Fruit fly (Drosophila melanogaster) whole organism, embryonic: Measurements from ENCODE around the gene Gcn5.
A peak's percentile ranks its signal among the peaks of the same experiment; 100 is the strongest.

Experiments used
- Adf1 ChIP-seq: fragments of 200-800 bp; sonication (Bioruptor generic); IDR thresholded peaks from 2 replicates; pipeline ENCODE4 v1.3.6; 2022; ENCODE audit warnings: missing biosample characterization, missing genetic modification characterization
- Antp ChIP-seq: fragments of 200-800 bp; sonication (Bioruptor generic); optimal IDR thresholded peaks from 3 replicates; lab custom pipeline; 2016; ENCODE audit warnings: missing biosample characterization, missing genetic modification characterization
- CG10654 ChIP-seq: fragments of 200-800 bp; sonication (Bioruptor generic); optimal IDR thresholded peaks from 2 replicates; lab custom pipeline; 2016; ENCODE audit warnings: missing biosample characterization, missing genetic modification characterization
- CG11093 ChIP-seq: fragments of 200-800 bp; sonication (Bioruptor generic); IDR thresholded peaks from 3 replicates; pipeline ENCODE4 v1.3.6; 2022; ENCODE audit warnings: missing biosample characterization, missing genetic modification characterization
- CG11456 ChIP-seq: fragments of 200-800 bp; sonication (Bioruptor generic); IDR thresholded peaks from 3 replicates; pipeline ENCODE4 v1.3.6; 2022; ENCODE audit warnings: missing biosample characterization, missing genetic modification characterization
- CG11504 ChIP-seq: fragments of 200-800 bp; sonication (Bioruptor generic); optimal IDR thresholded peaks from 3 replicates; lab custom pipeline; 2019; ENCODE audit warnings: missing biosample characterization, mild to moderate bottlenecking, missing genetic modification characterization, moderate library complexity
- CG11696 ChIP-seq: fragments of 200-800 bp; sonication (Bioruptor generic); IDR thresholded peaks from 2 replicates; pipeline ENCODE4 v1.3.6; 2022; ENCODE audit warnings: missing biosample characterization, missing genetic modification characterization
- CG12219 ChIP-seq: fragments of 200-800 bp; sonication (Bioruptor generic); optimal IDR thresholded peaks from 3 replicates; lab custom pipeline; 2018; ENCODE audit warnings: missing biosample characterization, mild to moderate bottlenecking, missing genetic modification characterization
- CG13624 ChIP-seq: fragments of 200-800 bp; sonication (Bioruptor generic); optimal IDR thresholded peaks from 2 replicates; lab custom pipeline; 2016; ENCODE audit warnings: missing biosample characterization, missing genetic modification characterization
- CG13894 ChIP-seq: fragments of 200-800 bp; sonication (Bioruptor generic); optimal IDR thresholded peaks from 3 replicates; lab custom pipeline; 2018; ENCODE audit warnings: missing biosample characterization, mild to moderate bottlenecking, missing genetic modification characterization, moderate library complexity
- CG15601 ChIP-seq: fragments of 200-800 bp; sonication (Bioruptor generic); optimal IDR thresholded peaks from 3 replicates; lab custom pipeline; 2019; ENCODE audit warnings: missing biosample characterization, mild to moderate bottlenecking, missing genetic modification characterization, moderate library complexity
- CG16813 ChIP-seq: fragments of 200-800 bp; sonication (Bioruptor generic); IDR thresholded peaks from 3 replicates; pipeline ENCODE4 v1.3.6; 2022; ENCODE audit warnings: missing biosample characterization, missing genetic modification characterization; ENCODE audit not compliant: partially characterized antibody
- CG17328 ChIP-seq: fragments of 200-800 bp; sonication (Bioruptor generic); IDR thresholded peaks from 2 replicates; pipeline ENCODE4 v1.3.6; 2022; ENCODE audit warnings: missing biosample characterization, missing genetic modification characterization
- CG17568 ChIP-seq: fragments of 200-800 bp; sonication (Bioruptor generic); optimal IDR thresholded peaks from 2 replicates; lab custom pipeline; 2018; ENCODE audit warnings: missing biosample characterization, mild to moderate bottlenecking, missing genetic modification characterization, moderate library complexity
- CG1792 ChIP-seq: fragments of 200-800 bp; sonication (Bioruptor generic); optimal IDR thresholded peaks from 2 replicates; lab custom pipeline; 2016; ENCODE audit warnings: missing biosample characterization, missing genetic modification characterization
- CG2120 ChIP-seq: fragments of 200-800 bp; sonication (Bioruptor generic); optimal IDR thresholded peaks from 3 replicates; lab custom pipeline; 2016; ENCODE audit warnings: missing biosample characterization, missing genetic modification characterization
- CG2199 ChIP-seq: fragments of 200-800 bp; sonication (Bioruptor generic); IDR thresholded peaks from 3 replicates; pipeline ENCODE4 v1.3.6; 2022; ENCODE audit warnings: missing biosample characterization, missing genetic modification characterization
- CG3065 ChIP-seq: fragments of 200-800 bp; sonication (Bioruptor generic); optimal IDR thresholded peaks from 2 replicates; lab custom pipeline; 2016; ENCODE audit warnings: missing biosample characterization, missing genetic modification characterization
- CG32532 ChIP-seq: fragments of 200-800 bp; sonication (Bioruptor generic); IDR thresholded peaks from 2 replicates; pipeline ENCODE4 v1.3.6; 2022; ENCODE audit warnings: missing biosample characterization, missing genetic modification characterization
- CG5180 ChIP-seq: fragments of 200-800 bp; sonication (Bioruptor generic); optimal IDR thresholded peaks from 3 replicates; lab custom pipeline; 2017; ENCODE audit warnings: missing biosample characterization, missing genetic modification characterization, mild to moderate bottlenecking, moderate library complexity, missing genetic modification reagents
- CG6854 ChIP-seq: fragments of 200-800 bp; sonication (Bioruptor generic); optimal IDR thresholded peaks from 3 replicates; lab custom pipeline; 2017; ENCODE audit warnings: missing biosample characterization, mild to moderate bottlenecking, missing genetic modification characterization
- CG9437 ChIP-seq: fragments of 200-800 bp; sonication (Bioruptor generic); optimal IDR thresholded peaks from 2 replicates; lab custom pipeline; 2018; ENCODE audit warnings: missing biosample characterization, mild to moderate bottlenecking, missing genetic modification characterization
- D19A ChIP-seq: fragments of 200-800 bp; optimal IDR thresholded peaks from 3 replicates; lab custom pipeline; 2019; ENCODE audit warnings: missing biosample characterization, mild to moderate bottlenecking, missing genetic modification characterization, moderate library complexity
- D19B ChIP-seq: fragments of 200-800 bp; sonication (Bioruptor generic); optimal IDR thresholded peaks from 2 replicates; lab custom pipeline; 2017; ENCODE audit warnings: missing biosample characterization, mild to moderate bottlenecking, missing genetic modification characterization
- Deaf1 ChIP-seq: fragments of 200-800 bp; optimal IDR thresholded peaks from 3 replicates; lab custom pipeline; 2019; ENCODE audit warnings: missing biosample characterization, mild to moderate bottlenecking, missing genetic modification characterization, moderate library complexity
- Doc2 ChIP-seq: fragments of 200-800 bp; sonication (Bioruptor generic); IDR thresholded peaks from 2 replicates; pipeline ENCODE4 v1.3.6; 2022; ENCODE audit warnings: missing biosample characterization, missing genetic modification characterization
- HmgZ ChIP-seq: fragments of 200-800 bp; sonication (Bioruptor generic); optimal IDR thresholded peaks from 2 replicates; lab custom pipeline; 2018; ENCODE audit warnings: missing biosample characterization, mild to moderate bottlenecking, missing genetic modification characterization
- Hr3 ChIP-seq: fragments of 200-800 bp; sonication (Bioruptor generic); optimal IDR thresholded peaks from 3 replicates; lab custom pipeline; 2016; ENCODE audit warnings: missing biosample characterization, missing genetic modification characterization
- Mes4 ChIP-seq: fragments of 200-800 bp; sonication (Bioruptor generic); optimal IDR thresholded peaks from 2 replicates; lab custom pipeline; 2016; ENCODE audit warnings: missing biosample characterization, missing genetic modification characterization
- Oli ChIP-seq: fragments of 200-800 bp; sonication (Bioruptor generic); optimal IDR thresholded peaks from 2 replicates; lab custom pipeline; 2018; ENCODE audit warnings: missing biosample characterization, mild to moderate bottlenecking, missing genetic modification characterization, moderate library complexity
- Scr ChIP-seq: fragments of 200-800 bp; sonication (Bioruptor generic); IDR thresholded peaks from 2 replicates; pipeline ENCODE4 v1.3.6; 2022; ENCODE audit warnings: missing biosample characterization, missing genetic modification characterization; ENCODE audit not compliant: partially characterized antibody
- al ChIP-seq: fragments of 200-800 bp; sonication (Bioruptor generic); IDR thresholded peaks from 2 replicates; pipeline ENCODE4 v1.3.6; 2022; ENCODE audit warnings: missing biosample characterization, missing genetic modification characterization
- bsh ChIP-seq, 2 experiments: fragments of 200-800 bp; sonication (Bioruptor generic); optimal IDR thresholded peaks; 2 replicates each; lab custom pipeline; 2017 to 2018; ENCODE audit warnings: mild to moderate bottlenecking in 2 of 2, missing biosample characterization in 2 of 2, missing genetic modification characterization in 2 of 2, moderate library complexity in 1 of 2
- cad ChIP-seq: fragments of >200 bp; optimal IDR thresholded peaks from 2 replicates; lab custom pipeline; 2017; ENCODE audit warnings: missing biosample characterization, missing genetic modification characterization
- dm ChIP-seq: fragments of 200-800 bp; sonication (Bioruptor generic); optimal IDR thresholded peaks from 3 replicates; lab custom pipeline; 2016; ENCODE audit warnings: missing biosample characterization, missing genetic modification characterization
- en ChIP-seq: fragments of 200-800 bp; sonication (Bioruptor generic); optimal IDR thresholded peaks from 2 replicates; lab custom pipeline; 2016; ENCODE audit warnings: missing biosample characterization, missing genetic modification characterization
- esg ChIP-seq: fragments of 200-800 bp; sonication (Bioruptor generic); conservative IDR thresholded peaks from 2 replicates; pipeline ENCODE4 v1.3.6; 2022; ENCODE audit warnings: missing biosample characterization, missing genetic modification characterization
- fd102C ChIP-seq: fragments of 200-800 bp; sonication (Bioruptor generic); optimal IDR thresholded peaks from 2 replicates; lab custom pipeline; 2018; ENCODE audit warnings: missing biosample characterization, mild to moderate bottlenecking, missing genetic modification characterization, moderate library complexity
- grau ChIP-seq: fragments of 200-800 bp; optimal IDR thresholded peaks from 3 replicates; lab custom pipeline; 2019; ENCODE audit warnings: missing biosample characterization, mild to moderate bottlenecking, missing genetic modification characterization, moderate library complexity
- gsb-n ChIP-seq: fragments of 200-800 bp; sonication (Bioruptor generic); optimal IDR thresholded peaks from 3 replicates; lab custom pipeline; 2018; ENCODE audit warnings: missing biosample characterization, mild to moderate bottlenecking, missing genetic modification characterization
- h ChIP-seq: fragments of >200 bp; optimal IDR thresholded peaks from 2 replicates; lab custom pipeline; 2017
- hbn ChIP-seq: fragments of 200-800 bp; sonication (Bioruptor generic); IDR thresholded peaks from 2 replicates; pipeline ENCODE4 v1.3.6; 2022; ENCODE audit warnings: missing biosample characterization, missing genetic modification characterization; ENCODE audit not compliant: partially characterized antibody
- hkb ChIP-seq, 2 experiments: fragments of 200-800 bp in 1 of 2; fragments of >200 bp in 1 of 2; sonication (Bioruptor generic) in 1 of 2; IDR thresholded peaks in 1 of 2; optimal IDR thresholded peaks in 1 of 2; 2 replicates each; pipeline versions ENCODE4 v1.3.6 to Lab custom; 2017 to 2022; ENCODE audit warnings: missing biosample characterization in 1 of 2, missing genetic modification characterization in 1 of 2
- jumu ChIP-seq: fragments of 200-800 bp; sonication (Bioruptor generic); optimal IDR thresholded peaks from 3 replicates; lab custom pipeline; 2016; ENCODE audit warnings: missing biosample characterization, missing genetic modification characterization
- lilli ChIP-seq: fragments of 200-800 bp; sonication (Bioruptor generic); optimal IDR thresholded peaks from 3 replicates; lab custom pipeline; 2016; ENCODE audit warnings: missing biosample characterization, missing genetic modification characterization
- maf-S ChIP-seq: fragments of 200-800 bp; sonication (Bioruptor generic); optimal IDR thresholded peaks from 2 replicates; lab custom pipeline; 2016; ENCODE audit warnings: missing biosample characterization, missing genetic modification characterization
- phol ChIP-seq: fragments of 200-800 bp; sonication (Bioruptor generic); optimal IDR thresholded peaks from 3 replicates; lab custom pipeline; 2018; ENCODE audit warnings: missing biosample characterization, mild to moderate bottlenecking, missing genetic modification characterization, moderate library complexity
- sens ChIP-seq: fragments of 200-800 bp; sonication (Bioruptor generic); peaks from one replicate; lab custom pipeline; 2016; ENCODE audit warnings: missing biosample characterization, missing genetic modification characterization
- seq ChIP-seq: fragments of 200-800 bp; sonication (Bioruptor generic); IDR thresholded peaks from 2 replicates; pipeline ENCODE4 v1.3.6; 2022; ENCODE audit warnings: missing biosample characterization, missing genetic modification characterization
- shn ChIP-seq: fragments of 200-800 bp; sonication (Bioruptor generic); optimal IDR thresholded peaks from 3 replicates; lab custom pipeline; 2016; ENCODE audit warnings: missing biosample characterization, missing genetic modification characterization

The Gcn5 gene

DNA sequence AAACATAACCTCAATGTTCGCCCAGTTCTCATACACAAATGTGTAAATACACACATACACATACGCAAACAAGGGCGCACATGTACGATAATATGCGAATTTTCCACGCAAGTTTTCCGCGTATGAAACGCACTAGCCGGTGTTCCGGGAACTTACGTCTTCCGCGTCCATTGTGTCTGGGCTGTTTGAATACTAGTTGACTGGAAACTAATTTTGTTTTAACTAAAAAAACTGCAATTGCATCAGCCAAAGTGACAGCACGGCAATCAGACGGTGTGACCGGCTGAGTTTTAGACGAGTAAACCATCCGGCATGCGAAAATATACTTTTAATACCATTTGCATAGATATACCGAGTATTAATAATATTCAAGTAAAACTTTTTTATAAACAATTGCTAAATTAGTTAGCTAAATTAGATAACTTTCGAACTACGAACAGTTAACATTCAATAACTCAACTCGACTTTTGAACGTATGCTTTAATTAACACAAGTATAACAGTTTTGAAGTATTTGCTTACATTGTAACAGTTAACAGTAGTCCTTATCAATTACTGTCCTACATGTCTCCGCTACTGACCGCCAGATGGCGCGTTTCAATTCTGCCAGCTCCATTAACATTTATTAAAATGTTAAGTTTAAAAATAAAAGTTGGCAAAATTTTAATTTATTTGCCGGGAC, 2.8 kb upstream of the Gcn5 start, which contains the start of gene eIF2beta (continued):
- TF ChIP-seq fd102C (GFP tag; lab: Kevin White, UChicago) (peak; percentile 7), al (GFP tag; lab: Robert Waterston, UW) (no peak), CG17568 (GFP tag; lab: Kevin White, UChicago) (no peak), HmgZ (tag; lab: Kevin White, UChicago) (no peak), D19B (GFP tag; lab: Kevin White, UChicago) (no peak), CG6854 (GFP tag; lab: Kevin White, UChicago) (peak; percentile 38), Antp (GFP tag; lab: Kevin White, UChicago) (no peak), CG11504 (tag; lab: Kevin White, UChicago) (peak; percentile 42), CG11696 (GFP tag; lab: Robert Waterston, UW) (no peak), CG13894 (tag; lab: Kevin White, UChicago) (no peak), Scr (GFP tag; lab: Robert Waterston, UW) (no peak), CG17328 (GFP tag; lab: Robert Waterston, UW) (0 out of 2 replicates have a peak, but pooled peaks have one; percentile 22), CG32532 (peak; percentile 20; the same call in 1 of the 2 replicates), maf-S (GFP tag; lab: Kevin White, UChicago) (no peak), dm (GFP tag; lab: Kevin White, UChicago) (peak; percentile 84), Oli (no peak), Mes4 (GFP tag; lab: Kevin White, UChicago) (peak; percentile 39), seq (no peak), hkb (optimal IDR thresholded peaks at IDR 0.05; lab: Kevin White, UChicago) (no peak), hkb (GFP tag; IDR thresholded peaks at IDR 0.05; lab: Robert Waterston, UW) (peak; percentile 68), CG12219 (peak; percentile 37), CG2199 (GFP tag; lab: Robert Waterston, UW) (no peak), Hr3 (no peak), esg (GFP tag; lab: Robert Waterston, UW) (no peak), grau (tag; lab: Kevin White, UChicago) (peak; percentile 43), Deaf1 (tag; lab: Kevin White, UChicago) (no peak), D19A (tag; lab: Kevin White, UChicago) (peak; percentile 41), phol (tag; lab: Kevin White, UChicago) (peak; percentile 5), sens (GFP tag; lab: Kevin White, UChicago) (peak; percentile 92), CG11456 (GFP tag; lab: Robert Waterston, UW) (0 out of 3 replicates have a peak, but pooled peaks have one; percentile 41), bsh (GFP tag; optimal IDR thresholded peaks at IDR 0.05; lab: Kevin White, UChicago) (peak in 1 of 2 experiments; percentile 20), Doc2 (GFP tag; lab: Robert Waterston, UW) (no peak), gsb-n (tag; lab: Kevin White, UChicago) (no peak), CG13624 (peak; percentile 6), CG9437 (GFP tag; lab: Kevin White, UChicago) (no peak), CG3065 (GFP tag; lab: Kevin White, UChicago) (no peak), lilli (GFP tag; lab: Kevin White, UChicago) (peak; percentile 14), CG5180 (GFP tag; lab: Kevin White, UChicago) (peak; percentile 8), CG15601 (tag; lab: Kevin White, UChicago) (peak; percentile 52), h (no peak), Adf1 (GFP tag; lab: Robert Waterston, UW) (no peak; the same call in 1 of the 2 replicates), CG16813 (no peak), en (no peak), CG2120 (GFP tag; lab: Kevin White, UChicago) (peak; percentile 3), jumu (GFP tag; lab: Kevin White, UChicago) (no peak), hbn (GFP tag; lab: Robert Waterston, UW) (0 out of 2 replicates have a peak, but pooled peaks have one; percentile 23), CG11093 (GFP tag; lab: Robert Waterston, UW) (no peak), CG10654 (GFP tag; lab: Kevin White, UChicago) (no peak), cad (GFP tag; lab: Kevin White, UChicago) (no peak), shn (GFP tag; lab: Kevin White, UChicago) (no peak), CG1792 (GFP tag; lab: Kevin White, UChicago) (no peak)
